Fruit fly (Drosophila melanogaster) whole organism, adult: ENCODE data around the gene CG18810.

Experiments used
- CG11617 ChIP-seq: fragments of 200-800 bp; sonication (Bioruptor generic); optimal IDR thresholded peaks from 2 replicates; lab custom pipeline; 2017; ENCODE audit warnings: mild to moderate bottlenecking, missing biosample characterization, missing genetic modification reagents, missing genetic modification characterization
- CG7045 ChIP-seq: fragments of 200-800 bp; sonication (Bioruptor generic); optimal IDR thresholded peaks from 2 replicates; lab custom pipeline; 2017; ENCODE audit warnings: missing biosample characterization, mild to moderate bottlenecking, missing genetic modification characterization
- Clk ChIP-seq: fragments of 200-800 bp; sonication (Bioruptor generic); optimal IDR thresholded peaks from 2 replicates; lab custom pipeline; 2017; ENCODE audit warnings: missing biosample characterization, missing genetic modification characterization
- bab1 ChIP-seq: fragments of 200-800 bp; sonication (Bioruptor generic); optimal IDR thresholded peaks from 3 replicates; lab custom pipeline; 2019; ENCODE audit warnings: missing biosample characterization, mild to moderate bottlenecking, missing genetic modification characterization, moderate library complexity
- pad ChIP-seq: fragments of 200-800 bp; sonication (Bioruptor generic); optimal IDR thresholded peaks from 3 replicates; lab custom pipeline; 2017; ENCODE audit warnings: missing biosample characterization, missing genetic modification characterization, mild to moderate bottlenecking, moderate library complexity, missing genetic modification reagents
- toe ChIP-seq: fragments of 200-800 bp; sonication (Bioruptor generic); optimal IDR thresholded peaks from 2 replicates; lab custom pipeline; 2016; ENCODE audit warnings: missing biosample characterization, missing genetic modification characterization

DNA sequence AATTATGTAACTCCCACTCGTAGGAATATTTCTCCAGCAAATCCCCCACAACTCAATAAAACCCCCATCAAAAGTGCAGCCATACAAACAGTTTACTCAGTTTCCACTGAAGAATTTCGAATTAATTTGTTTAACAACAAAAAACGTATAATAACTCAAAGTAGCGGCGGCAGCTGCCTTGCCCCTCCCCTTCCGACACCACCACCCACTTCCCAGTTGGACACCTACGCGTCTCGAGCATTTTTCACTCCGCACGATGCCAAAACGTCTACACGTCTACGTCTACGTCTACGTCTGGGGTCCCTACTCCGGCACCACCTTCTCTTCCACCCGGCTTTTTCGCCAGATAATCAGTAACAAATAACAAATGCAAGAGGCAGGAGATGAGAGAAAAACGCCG is 22.5 kb downstream of the CG18810 start:
- TF ChIP-seq bab1 (GFP tag; lab: Kevin White, UChicago) (no peak), toe (GFP tag; lab: Kevin White, UChicago) (no peak), CG7045 (no peak), Clk (GFP tag; lab: Kevin White, UChicago) (no peak), CG11617 (GFP tag; lab: Kevin White, UChicago) (no peak), pad (no peak)
